Fruit fly (Drosophila melanogaster): ENCODE data around the gene Syx7.
A peak's percentile ranks its signal among the peaks of the same experiment; 100 is the strongest.

Syx7 gene

dm6 chr3L:21496865-21497634 lies 51.4 kb downstream of the Syx7 start, which contains the start of gene Hr78 (continued):
- TF ChIP-seq CG10959 (GFP tag; IDR thresholded peaks at IDR 0.05): no peak
- TF ChIP-seq CG15073 (GFP tag; optimal IDR thresholded peaks at IDR 0.05): no peak
- TF ChIP-seq HLH4C (GFP tag; IDR thresholded peaks at IDR 0.05; ENCODE audit: partially characterized antibody): no peak
- TF ChIP-seq twi (tag; optimal IDR thresholded peaks at IDR 0.05): peak; percentile 37
- peak; percentile 69 for TF ChIP-seq Abd-B (GFP tag; optimal IDR thresholded peaks at IDR 0.05)
- peak; percentile 79 for TF ChIP-seq ATbp (GFP tag; optimal IDR thresholded peaks at IDR 0.05)
- peak; percentile 43; the same call in 1 of the 3 replicates for TF ChIP-seq Optix (GFP tag; IDR thresholded peaks at IDR 0.05)
- no peak for TF ChIP-seq z (GFP tag; IDR thresholded peaks at IDR 0.05)
- TF ChIP-seq CG10462 (GFP tag; optimal IDR thresholded peaks at IDR 0.05): peak; percentile 30
- peak; percentile 73 for TF ChIP-seq Dek (tag; optimal IDR thresholded peaks at IDR 0.05)
- peak; percentile 72 for TF ChIP-seq CG10543 (GFP tag; optimal IDR thresholded peaks at IDR 0.05)
- peak; percentile 66; the same call in 1 of the 2 replicates for TF ChIP-seq CG17328 (GFP tag; IDR thresholded peaks at IDR 0.05)
- no peak for TF ChIP-seq pum (GFP tag; optimal IDR thresholded peaks at IDR 0.05)
- TF ChIP-seq Sox100B (GFP tag; optimal IDR thresholded peaks at IDR 0.05): peak; percentile 90
- TF ChIP-seq shn (GFP tag; optimal IDR thresholded peaks at IDR 0.05): no peak
- TF ChIP-seq br (optimal IDR thresholded peaks at IDR 0.05): no peak
- TF ChIP-seq hth (optimal IDR thresholded peaks at IDR 0.05): no peak
- TF ChIP-seq mirr (GFP tag; optimal IDR thresholded peaks at IDR 0.05): no peak
- no peak for TF ChIP-seq Tbp (GFP tag; optimal IDR thresholded peaks at IDR 0.05)
- no peak for TF ChIP-seq CG11560 (tag; IDR thresholded peaks at IDR 0.05)
- TF ChIP-seq prd (optimal IDR thresholded peaks at IDR 0.05): no peak
- peak; percentile 77 for TF ChIP-seq prd (GFP tag; IDR thresholded peaks at IDR 0.05)
- TF ChIP-seq Camta (GFP tag; optimal IDR thresholded peaks at IDR 0.05): no peak
- TF ChIP-seq CG10431 (GFP tag; optimal IDR thresholded peaks at IDR 0.05): peak; percentile 77
- TF ChIP-seq cg (GFP tag; optimal IDR thresholded peaks at IDR 0.05): peak; percentile 86
- peak; percentile 87 for TF ChIP-seq CG2712 (tag; optimal IDR thresholded peaks at IDR 0.05)
- TF ChIP-seq CG2875 (GFP tag; optimal IDR thresholded peaks at IDR 0.05): peak; percentile 73
- peak; percentile 90 for TF ChIP-seq CG6765 (GFP tag; optimal IDR thresholded peaks at IDR 0.05)
- TF ChIP-seq CG2202 (tag; optimal IDR thresholded peaks at IDR 0.05): peak; percentile 9
- TF ChIP-seq Xrp1 (GFP tag; IDR thresholded peaks at IDR 0.05): peak; percentile 81
- no peak for TF ChIP-seq Sry-δ (GFP tag; optimal IDR thresholded peaks at IDR 0.05)
- TF ChIP-seq bab2 (GFP tag; optimal IDR thresholded peaks at IDR 0.05): no peak
- TF ChIP-seq aop (GFP tag; IDR thresholded peaks at IDR 0.05): no peak
- TF ChIP-seq unpg (GFP tag; optimal IDR thresholded peaks at IDR 0.05): peak; percentile 86
- no peak for TF ChIP-seq Hmx (GFP tag; optimal IDR thresholded peaks at IDR 0.05)
- peak; percentile 69 for TF ChIP-seq Hr3 (GFP tag; optimal IDR thresholded peaks at IDR 0.05)
- peak; percentile 16 for TF ChIP-seq trh (GFP tag; optimal IDR thresholded peaks at IDR 0.05)
- peak; percentile 71 for TF ChIP-seq tio (GFP tag; optimal IDR thresholded peaks at IDR 0.05)
- TF ChIP-seq BtbVII (GFP tag; optimal IDR thresholded peaks at IDR 0.05): peak; percentile 90
- peak; percentile 76 for TF ChIP-seq CG17568 (GFP tag; optimal IDR thresholded peaks at IDR 0.05)
- TF ChIP-seq ewg (GFP tag; optimal IDR thresholded peaks at IDR 0.05): peak; percentile 46
- peak; percentile 18 for TF ChIP-seq CG12071 (GFP tag; optimal IDR thresholded peaks at IDR 0.05)
- peak; percentile 2 for TF ChIP-seq HLH54F (GFP tag; optimal IDR thresholded peaks at IDR 0.05)
- TF ChIP-seq C15 (GFP tag; IDR thresholded peaks at IDR 0.05): no peak
- no peak for TF ChIP-seq CG10565 (GFP tag; optimal IDR thresholded peaks at IDR 0.05)
- TF ChIP-seq lola (GFP tag; optimal IDR thresholded peaks at IDR 0.05): peak in 1 of 3 experiments; percentile 76
- peak; percentile 81 for TF ChIP-seq Sox102F (GFP tag; optimal IDR thresholded peaks at IDR 0.05)
- no peak for TF ChIP-seq vnd (GFP tag; IDR thresholded peaks at IDR 0.05; ENCODE audit: partially characterized antibody)
- 0 out of 2 replicates have a peak, but pooled peaks have one; percentile 4 for TF ChIP-seq peb (GFP tag; IDR thresholded peaks at IDR 0.05)
- no peak for TF ChIP-seq Dad (GFP tag; optimal IDR thresholded peaks at IDR 0.05)
